Worm (Caenorhabditis elegans) whole organism, early embryonic: ENCODE results near the gene lurp-4.

Experiments used
- F13C5.2 ChIP-seq: sonication (generic microtip); optimal IDR thresholded peaks from 2 replicates; lab custom pipeline; 2017; ENCODE audit warnings: mild to moderate bottlenecking, missing genetic modification characterization, inconsistent platforms, missing compliant biosample characterization
- ama-1 ChIP-seq: fragments of 150-350 bp; optimal IDR thresholded peaks from 2 replicates; lab custom pipeline; 2014
- ets-7 ChIP-seq: sonication (generic microtip); optimal IDR thresholded peaks from 2 replicates; lab custom pipeline; 2016; ENCODE audit warnings: missing genotype, missing genetic modification characterization, missing compliant biosample characterization
- flt-1 ChIP-seq: fragments of 200-800 bp; sonication (Bioruptor generic); IDR thresholded peaks from 2 replicates; pipeline ENCODE4 v1.3.6; 2022; ENCODE audit warnings: missing genetic modification characterization, missing compliant biosample characterization
- hmbx-1 ChIP-seq: sonication (generic microtip); optimal IDR thresholded peaks from 2 replicates; lab custom pipeline; 2016; ENCODE audit warnings: mild to moderate bottlenecking, missing genetic modification characterization, missing compliant biosample characterization
- hmg-4 ChIP-seq: fragments of 200-800 bp; sonication (Bioruptor generic); optimal IDR thresholded peaks from 2 replicates; lab custom pipeline; 2018; ENCODE audit warnings: mild to moderate bottlenecking, missing genetic modification characterization, missing compliant biosample characterization
- hnd-1 ChIP-seq: sonication (generic microtip); optimal IDR thresholded peaks from 2 replicates; lab custom pipeline; 2016; ENCODE audit warnings: missing genetic modification characterization, missing compliant biosample characterization
- scrt-1 ChIP-seq: fragments of 200-800 bp; sonication (Bioruptor generic); IDR thresholded peaks from 2 replicates; pipeline ENCODE4 v1.3.6; 2022; ENCODE audit warnings: missing genetic modification characterization, missing compliant biosample characterization
- sea-1 ChIP-seq: fragments of 200-800 bp; sonication (Bioruptor generic); conservative IDR thresholded peaks from 2 replicates; pipeline ENCODE4 v1.3.6; 2022; ENCODE audit warnings: missing genetic modification characterization, missing compliant biosample characterization
- tra-4 ChIP-seq: sonication (generic microtip); optimal IDR thresholded peaks from 2 replicates; lab custom pipeline; 2017; ENCODE audit warnings: missing genetic modification characterization, missing compliant biosample characterization

DNA sequence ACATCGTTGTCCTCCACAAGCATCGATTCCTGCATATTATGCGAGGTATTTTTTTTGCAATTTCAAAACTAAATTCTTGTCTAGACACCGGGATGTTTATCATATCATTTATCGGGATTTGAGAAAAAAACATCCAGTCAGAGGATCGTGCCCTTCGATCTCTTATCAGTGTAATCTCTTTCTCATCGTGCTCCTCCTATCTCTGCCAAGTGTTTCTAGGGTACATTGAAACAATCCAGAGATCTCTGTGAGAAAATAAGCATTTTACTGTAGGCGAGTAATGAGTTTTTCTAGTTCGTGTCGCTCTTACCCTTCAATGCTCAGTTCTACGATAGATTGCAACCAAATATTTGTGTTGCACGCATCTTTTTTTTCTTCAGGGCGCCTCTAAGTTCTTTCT, 4.0 kb upstream of the lurp-4 start:
- TF ChIP-seq ama-1 (no peak), flt-1 (no peak), hnd-1 (tag; lab: Kevin White, UChicago) (no peak), ets-7 (tag; lab: Kevin White, UChicago) (no peak), sea-1 (no peak), hmbx-1 (no peak), F13C5.2 (no peak), scrt-1 (GFP tag; lab: Robert Waterston, UW) (no peak), tra-4 (tag; lab: Kevin White, UChicago) (no peak), hmg-4 (no peak)
